Fruit fly (Drosophila melanogaster): ENCODE measurements around the gene Sytalpha.

Sytalpha gene

dm6 chr2L:17559275-17559674, 32.8 kb upstream of the Sytalpha start (continued):
- TF ChIP-seq seq (GFP tag; IDR thresholded peaks at IDR 0.05) (peak; percentile 24; the same call in 1 of the 2 replicates), z (GFP tag; IDR thresholded peaks at IDR 0.05) (peak; percentile 77; the same call in 1 of the 3 replicates), CG9727 (GFP tag; optimal IDR thresholded peaks at IDR 0.05) (no peak), CG10959 (GFP tag; IDR thresholded peaks at IDR 0.05) (no peak), CG3726 (GFP tag; IDR thresholded peaks at IDR 0.05) (no peak), luna (GFP tag; optimal IDR thresholded peaks at IDR 0.05) (no peak), stc (GFP tag; IDR thresholded peaks at IDR 0.05) (no peak), CG13894 (tag; optimal IDR thresholded peaks at IDR 0.05) (peak; percentile 29), CG31388 (GFP tag; optimal IDR thresholded peaks at IDR 0.05) (no peak), h (optimal IDR thresholded peaks at IDR 0.05) (no peak), disco-r (GFP tag; optimal IDR thresholded peaks at IDR 0.05) (no peak), Dip3 (GFP tag; optimal IDR thresholded peaks at IDR 0.05) (no peak), ase (GFP tag; IDR thresholded peaks at IDR 0.05) (no peak), CG1792 (GFP tag; optimal IDR thresholded peaks at IDR 0.05) (no peak), wdn (GFP tag; IDR thresholded peaks at IDR 0.05) (no peak), CG4360 (GFP tag; IDR thresholded peaks at IDR 0.05) (peak; percentile 77), H15 (GFP tag; IDR thresholded peaks at IDR 0.05) (0 out of 3 replicates have a peak, but pooled peaks have one; percentile 24), nerfin-1 (tag; optimal IDR thresholded peaks at IDR 0.05) (peak; percentile 33), Oli (tag; optimal IDR thresholded peaks at IDR 0.05) (no peak), twi (tag; optimal IDR thresholded peaks at IDR 0.05) (no peak), Jarid2 (GFP tag; optimal IDR thresholded peaks at IDR 0.05) (no peak), CG15601 (tag; optimal IDR thresholded peaks at IDR 0.05) (no peak), knrl (GFP tag; IDR thresholded peaks at IDR 0.05; ENCODE audit: partially characterized antibody) (no peak), CG7271 (tag; optimal IDR thresholded peaks at IDR 0.05) (no peak), CG11398 (GFP tag; optimal IDR thresholded peaks at IDR 0.05) (no peak), CG3995 (GFP tag; optimal IDR thresholded peaks at IDR 0.05) (no peak), sob (GFP tag; IDR thresholded peaks at IDR 0.05) (no peak), crol (GFP tag; IDR thresholded peaks at IDR 0.05) (peak; percentile 87), vnd (GFP tag; IDR thresholded peaks at IDR 0.05; ENCODE audit: partially characterized antibody) (no peak), CG10431 (GFP tag; optimal IDR thresholded peaks at IDR 0.05) (no peak), CG2889 (GFP tag; IDR thresholded peaks at IDR 0.05) (no peak), Gsc (GFP tag; IDR thresholded peaks at IDR 0.05) (no peak), cg (GFP tag; optimal IDR thresholded peaks at IDR 0.05) (peak; percentile 28), C15 (GFP tag; IDR thresholded peaks at IDR 0.05) (no peak), croc (GFP tag; conservative IDR thresholded peaks at IDR 0.05) (no peak)

DNA sequence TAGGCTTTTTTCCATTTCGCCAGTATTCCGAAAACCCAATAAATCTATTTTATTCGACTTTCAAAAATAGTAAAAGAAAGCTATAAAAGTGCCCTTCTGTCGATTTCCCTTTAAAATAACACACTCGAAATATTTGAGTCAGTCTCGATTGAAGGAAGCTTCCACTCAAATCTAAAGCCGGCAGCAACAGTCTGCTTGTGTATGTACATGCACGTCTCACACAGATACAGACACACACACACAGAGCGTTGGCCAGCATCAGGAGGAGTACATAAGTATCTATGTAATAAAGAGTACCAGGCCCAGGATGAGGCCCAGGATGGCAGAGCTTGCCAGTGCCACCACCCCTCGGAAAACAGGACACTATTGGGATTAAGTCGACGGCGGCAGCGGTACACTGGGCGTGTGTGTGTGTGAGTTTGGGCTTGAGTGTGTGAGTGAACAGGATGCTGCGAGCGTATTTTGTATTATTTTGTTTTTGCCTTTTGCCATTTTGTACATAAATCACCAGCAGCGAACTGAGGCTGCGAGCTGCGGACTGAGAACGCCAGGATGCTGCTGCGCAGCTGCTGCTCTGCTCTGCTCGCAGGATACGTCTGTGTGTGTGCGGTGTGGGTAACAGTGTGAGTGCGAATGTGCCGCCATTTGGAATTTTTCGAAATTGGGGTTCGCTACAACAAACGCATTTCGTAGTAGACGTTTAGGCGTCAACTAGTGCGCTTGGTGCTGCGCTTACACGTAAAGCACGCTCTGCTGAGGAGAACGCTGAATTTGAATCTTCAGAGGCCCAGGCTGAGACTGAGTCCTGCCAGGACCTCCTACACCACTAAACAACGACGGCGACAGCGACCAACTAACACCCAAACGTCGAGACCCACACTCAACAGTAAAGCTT, 31.7 kb upstream of the Sytalpha start:
- TF ChIP-seq CG32767 (GFP tag; IDR thresholded peaks at IDR 0.05): no peak
- no peak for TF ChIP-seq B-H2 (GFP tag; optimal IDR thresholded peaks at IDR 0.05)
- TF ChIP-seq Lhr (GFP tag; optimal IDR thresholded peaks at IDR 0.05): no peak
- TF ChIP-seq Ets65A (GFP tag): peak; percentile 36
- TF ChIP-seq CG18476 (GFP tag; optimal IDR thresholded peaks at IDR 0.05): no peak
- no peak for TF ChIP-seq Hmx (GFP tag; optimal IDR thresholded peaks at IDR 0.05)
- no peak for TF ChIP-seq CG10321 (GFP tag; IDR thresholded peaks at IDR 0.05)
- peak; percentile 77 for TF ChIP-seq cg (GFP tag; optimal IDR thresholded peaks at IDR 0.05)
- peak in 1 of 2 experiments; percentile 13 for TF ChIP-seq Hr51 (GFP tag; optimal IDR thresholded peaks at IDR 0.05)
- no peak for TF ChIP-seq Dek (tag; optimal IDR thresholded peaks at IDR 0.05)
- no peak for TF ChIP-seq CG11093 (GFP tag; IDR thresholded peaks at IDR 0.05)
- TF ChIP-seq ara (GFP tag; IDR thresholded peaks at IDR 0.05): no peak
- no peak for TF ChIP-seq Elba2 (GFP tag; optimal IDR thresholded peaks at IDR 0.05)
- TF ChIP-seq Ptx1 (GFP tag; IDR thresholded peaks at IDR 0.05): no peak
- no peak for TF ChIP-seq ap (GFP tag; IDR thresholded peaks at IDR 0.05)
- TF ChIP-seq Med (GFP tag): peak; percentile 77
- peak; percentile 27; the same call in 1 of the 2 replicates for TF ChIP-seq crol (GFP tag; IDR thresholded peaks at IDR 0.05)
- TF ChIP-seq CG10543 (GFP tag; optimal IDR thresholded peaks at IDR 0.05): peak; percentile 50
- TF ChIP-seq fd102C (GFP tag; optimal IDR thresholded peaks at IDR 0.05): no peak

Data from whole organism, embryonic.